Fruit fly (Drosophila melanogaster): ENCODE data around the gene CG34332.

DNA sequence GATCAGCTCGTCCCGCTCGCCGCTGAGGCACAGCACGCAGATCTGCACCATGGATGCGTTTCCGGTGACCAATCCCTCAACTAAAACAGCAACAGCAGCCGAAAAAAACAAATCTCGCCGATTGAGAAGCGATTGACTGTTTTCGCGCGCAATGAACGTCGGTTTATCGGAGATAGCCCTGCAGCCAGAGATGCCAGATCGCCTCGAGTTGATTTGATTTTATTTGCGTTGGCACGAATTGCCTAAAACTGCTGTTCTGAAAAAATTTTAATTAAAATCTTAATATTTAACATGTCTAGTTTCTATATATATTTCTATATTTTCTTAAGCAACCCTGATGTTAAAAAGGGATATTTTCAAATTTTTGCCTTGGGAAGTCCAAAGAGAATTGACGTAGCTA is 21.8 kb downstream of the CG34332 start:
- TF ChIP-seq fd96Ca (GFP tag; IDR thresholded peaks at IDR 0.05) (no peak), EcR (GFP tag; optimal IDR thresholded peaks at IDR 0.05) (no peak), CG8159 (tag; optimal IDR thresholded peaks at IDR 0.05) (no peak), Pif1A (GFP tag; optimal IDR thresholded peaks at IDR 0.05) (no peak), CG12605 (GFP tag; IDR thresholded peaks at IDR 0.05) (no peak), CG15710 (tag; optimal IDR thresholded peaks at IDR 0.05) (no peak), rn (GFP tag; IDR thresholded peaks at IDR 0.05) (no peak), CG13204 (GFP tag; optimal IDR thresholded peaks at IDR 0.05) (no peak), Snoo (tag; optimal IDR thresholded peaks at IDR 0.05) (no peak), CG4496 (GFP tag; IDR thresholded peaks at IDR 0.05) (no peak)
